Worm (Caenorhabditis elegans): Measurements from ENCODE around the gene let-756.

ce11 chrIII:6399424-6399823, 7.5 kb upstream of the let-756 start:
- TF ChIP-seq med-1 (GFP tag; optimal IDR thresholded peaks at IDR 0.05; ENCODE audit: insufficient read depth) (no peak), ztf-23 (GFP tag; IDR thresholded peaks at IDR 0.05) (no peak), T22C8.4 (GFP tag; IDR thresholded peaks at IDR 0.05) (no peak), flt-1 (GFP tag; IDR thresholded peaks at IDR 0.05) (no peak), tab-1 (GFP tag; IDR thresholded peaks at IDR 0.05) (no peak)

Measured in whole organism, midembryonic.